Worm (Caenorhabditis elegans) whole organism, L4 larva: ENCODE results near the gene R06B10.7.

ENCODE experiments used
- F37D6.2 ChIP-seq: sonication (generic microtip); optimal IDR thresholded peaks from 2 replicates; lab custom pipeline; 2016; ENCODE audit warnings: mild to moderate bottlenecking, missing genetic modification characterization, missing compliant biosample characterization
- F44E2.7 ChIP-seq: fragments of 200-800 bp; sonication (Bioruptor generic); IDR thresholded peaks from 2 replicates; pipeline ENCODE4 v2.1.2; 2022; ENCODE audit warnings: missing genetic modification characterization, missing compliant biosample characterization
- T20F7.1 ChIP-seq: fragments of 200-800 bp; sonication (Bioruptor generic); optimal IDR thresholded peaks from 2 replicates; lab custom pipeline; 2018; ENCODE audit warnings: mild to moderate bottlenecking, missing genetic modification characterization, missing compliant biosample characterization
- Y105C5A.15 ChIP-seq: fragments of 200-800 bp; sonication (Bioruptor generic); IDR thresholded peaks from 2 replicates; pipeline ENCODE4 v1.3.6; 2022; ENCODE audit warnings: missing genetic modification characterization, missing compliant biosample characterization
- Y5F2A.4 ChIP-seq: fragments of 200-800 bp; sonication (Bioruptor generic); optimal IDR thresholded peaks from 2 replicates; lab custom pipeline; 2018; ENCODE audit warnings: mild to moderate bottlenecking, missing genetic modification characterization, missing compliant biosample characterization
- Y75B8A.6 ChIP-seq: fragments of 200-800 bp; sonication (Bioruptor generic); IDR thresholded peaks from 2 replicates; pipeline ENCODE4 v1.3.6; 2022; ENCODE audit warnings: missing genetic modification reagents, missing genetic modification characterization, missing compliant biosample characterization
- aha-1 ChIP-seq: fragments of 150-350 bp; peaks from one replicate; lab custom pipeline; 2014; ENCODE audit warnings: missing biosample characterization, missing genetic modification characterization
- ama-1 ChIP-seq: fragments of 150-350 bp; optimal IDR thresholded peaks from 2 replicates; lab custom pipeline; 2014; ENCODE audit warnings: inconsistent platforms, mixed read lengths
- arid-1 ChIP-seq: fragments of 200-800 bp; sonication (Bioruptor generic); conservative IDR thresholded peaks from 2 replicates; pipeline ENCODE4 v1.3.6; 2022; ENCODE audit warnings: missing genetic modification reagents, missing genetic modification characterization, missing compliant biosample characterization
- attf-4 ChIP-seq: sonication (generic microtip); optimal IDR thresholded peaks from 3 replicates; lab custom pipeline; 2017; ENCODE audit warnings: missing biosample characterization, missing genetic modification characterization
- ceh-32 ChIP-seq: sonication (generic microtip); optimal IDR thresholded peaks from 2 replicates; lab custom pipeline; 2016; ENCODE audit warnings: mild to moderate bottlenecking, missing genetic modification characterization, missing compliant biosample characterization; ENCODE audit not compliant: poor library complexity
- ceh-82 ChIP-seq: sonication (generic microtip); optimal IDR thresholded peaks from 2 replicates; lab custom pipeline; 2017; ENCODE audit warnings: missing biosample characterization, missing genetic modification characterization
- ctbp-1 ChIP-seq: fragments of 200-800 bp; sonication (Bioruptor generic); IDR thresholded peaks from 2 replicates; pipeline ENCODE4 v1.3.6; 2022; ENCODE audit warnings: missing genetic modification reagents, missing genetic modification characterization, missing compliant biosample characterization
- daf-12 ChIP-seq: fragments of 150-350 bp; optimal IDR thresholded peaks from 2 replicates; lab custom pipeline; 2014; ENCODE audit warnings: missing biosample characterization, missing genetic modification reagents, missing genetic modification characterization
- daf-16 ChIP-seq, 3 experiments: sonication (generic microtip); optimal IDR thresholded peaks; 2 replicates each; lab custom pipeline; 2016 to 2017; ENCODE audit warnings: missing genetic modification characterization in 3 of 3, missing genetic modification reagents in 3 of 3, mild to moderate bottlenecking in 2 of 3, missing compliant biosample characterization in 2 of 3, missing biosample characterization in 1 of 3, moderate library complexity in 1 of 3
- dmd-6 ChIP-seq: fragments of 200-800 bp; sonication (Bioruptor generic); IDR thresholded peaks from 2 replicates; pipeline ENCODE4 v1.3.6; 2022; ENCODE audit warnings: missing genetic modification reagents, missing genetic modification characterization, missing compliant biosample characterization
- egl-43 ChIP-seq: fragments of 200-800 bp; sonication (Bioruptor generic); IDR thresholded peaks from 2 replicates; pipeline ENCODE4 v1.3.6; 2022; ENCODE audit warnings: missing genetic modification reagents, missing genetic modification characterization, missing compliant biosample characterization
- hlh-11 ChIP-seq: fragments of 200-800 bp; sonication (Bioruptor generic); optimal IDR thresholded peaks from 2 replicates; lab custom pipeline; 2018; ENCODE audit warnings: mild to moderate bottlenecking, missing genetic modification characterization, missing compliant biosample characterization
- hmg-1.1 ChIP-seq: fragments of 200-800 bp; sonication (Bioruptor generic); IDR thresholded peaks from 2 replicates; pipeline ENCODE4 v1.3.6; 2022; ENCODE audit warnings: missing genetic modification reagents, missing genetic modification characterization, missing compliant biosample characterization
- lin-29 ChIP-seq: fragments of 200-800 bp; sonication (Bioruptor generic); IDR thresholded peaks from 2 replicates; pipeline ENCODE4 v1.3.6; 2022; ENCODE audit warnings: missing genetic modification reagents, missing genetic modification characterization, missing compliant biosample characterization
- lin-39 ChIP-seq: fragments of 150-350 bp; optimal IDR thresholded peaks from 2 replicates; lab custom pipeline; 2014; ENCODE audit warnings: missing biosample characterization, missing genetic modification reagents, missing genetic modification characterization
- lir-3 ChIP-seq: sonication (generic microtip); optimal IDR thresholded peaks from 2 replicates; lab custom pipeline; 2016; ENCODE audit warnings: mild to moderate bottlenecking, missing genetic modification characterization, missing compliant biosample characterization
- lsy-2 ChIP-seq, 2 experiments: fragments of 150-350 bp in 1 of 2; sonication (generic microtip) in 1 of 2; optimal IDR thresholded peaks; 2 replicates each; lab custom pipeline; 2014 to 2017; ENCODE audit warnings: missing biosample characterization in 2 of 2, missing genetic modification characterization in 2 of 2
- madf-9 ChIP-seq: fragments of 200-800 bp; sonication (Bioruptor generic); conservative IDR thresholded peaks from 2 replicates; pipeline ENCODE4 v1.3.6; 2022; ENCODE audit warnings: missing genetic modification reagents, missing genetic modification characterization, missing compliant biosample characterization
- nhr-11 ChIP-seq: fragments of 150-350 bp; optimal IDR thresholded peaks from 2 replicates; lab custom pipeline; 2014; ENCODE audit warnings: missing biosample characterization, missing genetic modification characterization
- nhr-111 ChIP-seq: fragments of 200-800 bp; sonication (Bioruptor generic); optimal IDR thresholded peaks from 2 replicates; lab custom pipeline; 2018; ENCODE audit warnings: mild to moderate bottlenecking, missing genetic modification characterization, missing compliant biosample characterization
- nhr-28 ChIP-seq: fragments of 150-350 bp; optimal IDR thresholded peaks from 2 replicates; lab custom pipeline; 2014; ENCODE audit warnings: missing biosample characterization, missing genetic modification characterization
- nhr-41 ChIP-seq: fragments of 200-800 bp; sonication (Bioruptor generic); IDR thresholded peaks from 2 replicates; pipeline ENCODE4 v1.3.6; 2022; ENCODE audit warnings: missing genetic modification reagents, missing genetic modification characterization, missing compliant biosample characterization
- nhr-77 ChIP-seq: fragments of 150-350 bp; optimal IDR thresholded peaks from 2 replicates; lab custom pipeline; 2014; ENCODE audit warnings: missing biosample characterization, missing genetic modification characterization
- pqm-1 ChIP-seq: sonication (generic microtip); optimal IDR thresholded peaks from 2 replicates; lab custom pipeline; 2017; ENCODE audit warnings: missing biosample characterization, missing genetic modification characterization
- skn-1 ChIP-seq: fragments of 150-350 bp; optimal IDR thresholded peaks from 2 replicates; lab custom pipeline; 2014; ENCODE audit warnings: missing biosample characterization, missing genetic modification characterization
- tag-97 ChIP-seq: fragments of 200-800 bp; sonication (Bioruptor generic); IDR thresholded peaks from 2 replicates; pipeline ENCODE4 v1.3.6; 2022; ENCODE audit warnings: missing genetic modification characterization, missing compliant biosample characterization
- tra-1 ChIP-seq: fragments of 200-800 bp; sonication (Bioruptor generic); IDR thresholded peaks from 2 replicates; pipeline ENCODE4 v1.3.6; 2022; ENCODE audit warnings: missing genetic modification reagents, missing genetic modification characterization, missing compliant biosample characterization
- unc-62 ChIP-seq, 3 experiments: fragments of 150-350 bp in 1 of 3; sonication (generic microtip); optimal IDR thresholded peaks in 2 of 3; peaks in 1 of 3; 1 replicate in 1 of 3; 2 replicates in 2 of 3; lab custom pipeline; 2014 to 2017; ENCODE audit warnings: missing biosample characterization in 3 of 3, missing genetic modification characterization in 3 of 3, missing genetic modification reagents in 3 of 3, missing genotype in 1 of 3
- zfp-3 ChIP-seq: fragments of 200-800 bp; sonication (Bioruptor generic); conservative IDR thresholded peaks from 2 replicates; pipeline ENCODE4 v1.3.6; 2022; ENCODE audit warnings: missing genetic modification reagents, missing genetic modification characterization, missing compliant biosample characterization

R06B10.7 gene

ce11 chrIII:1028233-1028632 is 27.0 kb upstream of the R06B10.7 start:
- TF ChIP-seq lin-39 (tag; lab: Kevin White, UChicago) = no peak
- no peak for TF ChIP-seq arid-1 (GFP tag; lab: Robert Waterston, UW)
- no peak for TF ChIP-seq lin-29 (GFP tag; lab: Robert Waterston, UW)
- peak; percentile 70 for TF ChIP-seq hlh-11 (tag; lab: Kevin White, UChicago)
- TF ChIP-seq nhr-41 (GFP tag; lab: Robert Waterston, UW) = no peak
- TF ChIP-seq daf-16 (GFP tag; optimal IDR thresholded peaks at IDR 0.05; lab: Kevin White, UChicago) = no peak
- peak; percentile 32 for TF ChIP-seq daf-16 (tag; optimal IDR thresholded peaks at IDR 0.05; lab: Kevin White, UChicago)
- no peak for TF ChIP-seq skn-1 (tag; lab: Kevin White, UChicago)
- peak; percentile 67; the same call in 1 of the 2 replicates for TF ChIP-seq dmd-6
- TF ChIP-seq Y5F2A.4 = no peak
- TF ChIP-seq pqm-1 (tag; lab: Kevin White, UChicago) = peak; percentile 70
- TF ChIP-seq ceh-32 (tag; lab: Kevin White, UChicago) = no peak
- TF ChIP-seq tra-1 (GFP tag; lab: Robert Waterston, UW) = no peak
- no peak for TF ChIP-seq F37D6.2 (tag; lab: Kevin White, UChicago)
- peak; percentile 35 for TF ChIP-seq nhr-28 (tag; lab: Kevin White, UChicago)

- no peak for TF ChIP-seq Y105C5A.15 (GFP tag; lab: Robert Waterston, UW)
- no peak for TF ChIP-seq lir-3 (tag; lab: Kevin White, UChicago)
- no peak for TF ChIP-seq hmg-1.1 (GFP tag; lab: Robert Waterston, UW)
- TF ChIP-seq nhr-77 = no peak
- TF ChIP-seq unc-62 (GFP tag; optimal IDR thresholded peaks at IDR 0.05 in 1 of 2; lab: Kevin White, UChicago) = peak in 1 of 2 experiments; percentile 69
- no peak for TF ChIP-seq unc-62 (tag; optimal IDR thresholded peaks at IDR 0.05; lab: Kevin White, UChicago)
- no peak for TF ChIP-seq daf-16 (GFP tag; optimal IDR thresholded peaks at IDR 0.05; lab: Kevin White, UChicago)
- TF ChIP-seq daf-16 (tag; optimal IDR thresholded peaks at IDR 0.05; lab: Kevin White, UChicago) = peak; percentile 3
- TF ChIP-seq pqm-1 (tag; lab: Kevin White, UChicago) = peak; percentile 14
- TF ChIP-seq ama-1 = no peak
These were observed 25.1 kb upstream of the R06B10.7 start, which contains the start of gene clc-25 for ce11 chrIII:1026261-1026660. clc-25 (minus strand) TSS chrIII:1026361.

- TF ChIP-seq daf-16 (GFP tag; optimal IDR thresholded peaks at IDR 0.05; lab: Kevin White, UChicago) (no peak), daf-16 (tag; optimal IDR thresholded peaks at IDR 0.05; lab: Kevin White, UChicago) (peak; percentile 51), nhr-28 (tag; lab: Kevin White, UChicago) (peak; percentile 16), ctbp-1 (no peak), daf-12 (tag; lab: Kevin White, UChicago) (no peak), Y75B8A.6 (no peak), pqm-1 (tag; lab: Kevin White, UChicago) (peak; percentile 56), nhr-11 (tag; lab: Kevin White, UChicago) (no peak), tra-1 (GFP tag; lab: Robert Waterston, UW) (no peak), T20F7.1 (GFP tag; lab: Kevin White, UChicago) (no peak), ceh-82 (no peak), F44E2.7 (no peak), nhr-111 (GFP tag; lab: Kevin White, UChicago) (no peak), madf-9 (GFP tag; lab: Robert Waterston, UW) (no peak), Y105C5A.15 (GFP tag; lab: Robert Waterston, UW) (no peak), tag-97 (no peak), egl-43 (no peak), attf-4 (tag; lab: Kevin White, UChicago) (no peak), zfp-3 (GFP tag; lab: Robert Waterston, UW) (no peak), lsy-2 (tag; optimal IDR thresholded peaks at IDR 0.05; lab: Kevin White, UChicago) (no peak), aha-1 (tag; lab: Kevin White, UChicago) (peak; percentile 11)
These were observed 19.5 kb upstream of the R06B10.7 start, which contains the start of gene clc-23 for ce11 chrIII:1020732-1021131. clc-23 (plus strand) TSS chrIII:1020954.
